Worm (Caenorhabditis elegans) whole organism, late embryonic: ENCODE measurements around the gene F13D12.5.

Experiments
- C08G9.2 ChIP-seq: sonication (generic microtip); optimal IDR thresholded peaks from 2 replicates; lab custom pipeline; 2016; ENCODE audit warnings: mild to moderate bottlenecking, missing genetic modification characterization, moderate library complexity, missing compliant biosample characterization
- C38D4.7 ChIP-seq: fragments of 200-800 bp; sonication (Bioruptor generic); optimal IDR thresholded peaks from 2 replicates; lab custom pipeline; 2018; ENCODE audit warnings: mild to moderate bottlenecking, missing genetic modification characterization, moderate library complexity, missing compliant biosample characterization
- T23F11.4 ChIP-seq: fragments of 200-800 bp; sonication (Bioruptor generic); optimal IDR thresholded peaks from 2 replicates; lab custom pipeline; 2018; ENCODE audit warnings: mild to moderate bottlenecking, missing genetic modification characterization, missing compliant biosample characterization
- ahr-1 ChIP-seq: sonication (generic microtip); optimal IDR thresholded peaks from 2 replicates; lab custom pipeline; 2016; ENCODE audit warnings: missing genetic modification characterization, missing compliant biosample characterization
- ceh-14 ChIP-seq: sonication (generic microtip); optimal IDR thresholded peaks from 2 replicates; lab custom pipeline; 2016; ENCODE audit warnings: missing genotype, missing genetic modification characterization, missing compliant biosample characterization
- ceh-18 ChIP-seq: sonication (generic microtip); optimal IDR thresholded peaks from 2 replicates; lab custom pipeline; 2016; ENCODE audit warnings: missing genetic modification characterization, missing compliant biosample characterization
- ceh-2 ChIP-seq: sonication (generic microtip); optimal IDR thresholded peaks from 2 replicates; lab custom pipeline; 2016; ENCODE audit warnings: missing genotype, missing genetic modification characterization, missing compliant biosample characterization
- ceh-24 ChIP-seq: sonication (generic microtip); optimal IDR thresholded peaks from 2 replicates; lab custom pipeline; 2016; ENCODE audit warnings: mild to moderate bottlenecking, missing genetic modification characterization, missing compliant biosample characterization
- ceh-30 ChIP-seq: fragments of 150-350 bp; optimal IDR thresholded peaks from 2 replicates; lab custom pipeline; 2014; ENCODE audit warnings: missing biosample characterization, missing genetic modification characterization
- ceh-31 ChIP-seq: sonication (generic microtip); optimal IDR thresholded peaks from 2 replicates; lab custom pipeline; 2016; ENCODE audit warnings: missing genetic modification characterization, missing compliant biosample characterization
- ceh-34 ChIP-seq: sonication (generic microtip); optimal IDR thresholded peaks from 2 replicates; lab custom pipeline; 2016; ENCODE audit warnings: mild to moderate bottlenecking, missing genetic modification characterization, missing compliant biosample characterization
- ceh-48 ChIP-seq: sonication (generic microtip); optimal IDR thresholded peaks from 2 replicates; lab custom pipeline; 2016; ENCODE audit warnings: missing genetic modification characterization, inconsistent platforms, missing compliant biosample characterization
- ceh-6 ChIP-seq: fragments of 200-800 bp; sonication (Bioruptor generic); optimal IDR thresholded peaks from 2 replicates; lab custom pipeline; 2018; ENCODE audit warnings: mild to moderate bottlenecking, missing genetic modification characterization, missing compliant biosample characterization
- che-1 ChIP-seq: sonication (generic microtip); optimal IDR thresholded peaks from 2 replicates; lab custom pipeline; 2016; ENCODE audit warnings: mild to moderate bottlenecking, missing genetic modification characterization, missing compliant biosample characterization
- dve-1 ChIP-seq: sonication (generic microtip); optimal IDR thresholded peaks from 2 replicates; lab custom pipeline; 2017; ENCODE audit warnings: antibody characterized with exemption, mild to moderate bottlenecking, missing genetic modification characterization, missing compliant biosample characterization
- elt-2 ChIP-seq: sonication (generic microtip); optimal IDR thresholded peaks from 2 replicates; lab custom pipeline; 2016; ENCODE audit warnings: missing genetic modification reagents, missing genetic modification characterization, missing compliant biosample characterization
- ets-4 ChIP-seq: sonication (generic microtip); optimal IDR thresholded peaks from 2 replicates; lab custom pipeline; 2016; ENCODE audit warnings: missing genetic modification characterization, missing compliant biosample characterization
- fkh-10 ChIP-seq: fragments of 150-350 bp; optimal IDR thresholded peaks from 2 replicates; lab custom pipeline; 2014; ENCODE audit warnings: missing biosample characterization, missing genetic modification reagents, missing genetic modification characterization
- fkh-6 ChIP-seq: sonication (generic microtip); optimal IDR thresholded peaks from 2 replicates; lab custom pipeline; 2016; ENCODE audit warnings: missing genetic modification characterization, missing compliant biosample characterization
- hlh-15 ChIP-seq: sonication (generic microtip); optimal IDR thresholded peaks from 2 replicates; lab custom pipeline; 2016; ENCODE audit warnings: missing genetic modification characterization, missing compliant biosample characterization
- hlh-6 ChIP-seq: sonication (generic microtip); optimal IDR thresholded peaks from 2 replicates; lab custom pipeline; 2016; ENCODE audit warnings: missing genotype, missing genetic modification characterization, missing compliant biosample characterization
- hlh-8 ChIP-seq: sonication (generic microtip); optimal IDR thresholded peaks from 2 replicates; lab custom pipeline; 2016; ENCODE audit warnings: missing genotype, missing genetic modification characterization, missing compliant biosample characterization
- lin-11 ChIP-seq: fragments of 200-800 bp; sonication (Bioruptor generic); optimal IDR thresholded peaks from 2 replicates; lab custom pipeline; 2018; ENCODE audit warnings: mild to moderate bottlenecking, missing genetic modification characterization, missing compliant biosample characterization
- madf-2 ChIP-seq: sonication (generic microtip); optimal IDR thresholded peaks from 2 replicates; lab custom pipeline; 2017; ENCODE audit warnings: missing genetic modification characterization, missing compliant biosample characterization
- nfya-1 ChIP-seq: sonication (generic microtip); optimal IDR thresholded peaks from 2 replicates; lab custom pipeline; 2017; ENCODE audit warnings: missing genetic modification characterization, mild to moderate bottlenecking, missing compliant biosample characterization, antibody characterized with exemption, moderate library complexity
- nhr-232 ChIP-seq: sonication (generic microtip); optimal IDR thresholded peaks from 2 replicates; lab custom pipeline; 2016; ENCODE audit warnings: missing genetic modification characterization, missing compliant biosample characterization
- pag-3 ChIP-seq: sonication (generic microtip); optimal IDR thresholded peaks from 2 replicates; lab custom pipeline; 2016; ENCODE audit warnings: missing compliant biosample characterization, missing genetic modification characterization, borderline replicate concordance
- pax-1 ChIP-seq: fragments of 150-350 bp; optimal IDR thresholded peaks from 2 replicates; lab custom pipeline; 2014; ENCODE audit warnings: missing biosample characterization, missing genetic modification characterization
- pha-2 ChIP-seq: sonication (generic microtip); optimal IDR thresholded peaks from 2 replicates; lab custom pipeline; 2017; ENCODE audit warnings: mild to moderate bottlenecking, missing genetic modification characterization, missing compliant biosample characterization
- pqm-1 ChIP-seq: sonication (generic microtip); optimal IDR thresholded peaks from 2 replicates; lab custom pipeline; 2016; ENCODE audit warnings: missing genetic modification characterization, missing compliant biosample characterization
- sox-2 ChIP-seq: fragments of 200-800 bp; sonication (Bioruptor generic); IDR thresholded peaks from 2 replicates; pipeline ENCODE4 v1.3.6; 2022; ENCODE audit warnings: missing genetic modification reagents, missing genetic modification characterization, missing compliant biosample characterization
- syd-9 ChIP-seq: sonication (generic microtip); optimal IDR thresholded peaks from 2 replicates; lab custom pipeline; 2016; ENCODE audit warnings: mild to moderate bottlenecking, missing genetic modification characterization, moderate library complexity, missing compliant biosample characterization
- tbx-2 ChIP-seq: sonication (generic microtip); optimal IDR thresholded peaks from 2 replicates; lab custom pipeline; 2016; ENCODE audit warnings: missing genetic modification characterization, missing compliant biosample characterization
- tbx-7 ChIP-seq: sonication (generic microtip); optimal IDR thresholded peaks from 2 replicates; lab custom pipeline; 2016; ENCODE audit warnings: missing genotype, missing genetic modification characterization, missing compliant biosample characterization
- unc-3 ChIP-seq, 2 experiments: fragments of 200-800 bp in 1 of 2; sonication (Bioruptor generic) in 1 of 2; sonication (generic microtip) in 1 of 2; conservative IDR thresholded peaks in 1 of 2; optimal IDR thresholded peaks in 1 of 2; 2 replicates each; pipeline versions ENCODE4 v1.3.6 to Lab custom; 2016 to 2022; ENCODE audit warnings: missing compliant biosample characterization in 2 of 2, missing genetic modification characterization in 2 of 2, missing genetic modification reagents in 1 of 2
- unc-42 ChIP-seq: sonication (generic microtip); optimal IDR thresholded peaks from 2 replicates; lab custom pipeline; 2016; ENCODE audit warnings: missing genotype, missing genetic modification characterization, missing compliant biosample characterization
- unc-55 ChIP-seq: sonication (generic microtip); optimal IDR thresholded peaks from 2 replicates; lab custom pipeline; 2017; ENCODE audit warnings: missing biosample characterization, missing genetic modification reagents, missing genetic modification characterization
- zip-5 ChIP-seq: sonication (generic microtip); optimal IDR thresholded peaks from 2 replicates; lab custom pipeline; 2016; ENCODE audit warnings: missing genetic modification characterization, missing compliant biosample characterization

The F13D12.5 gene

ce11 chrII:11685177-11685576, 41.4 kb upstream of the F13D12.5 start, which contains the start of gene C47D12.5:
Gene C47D12.5, minus strand, starts transcription at chrII:11685277.
- TF ChIP-seq tbx-2 (tag; lab: Kevin White, UChicago) (no peak), ceh-18 (no peak), ceh-14 (tag; lab: Kevin White, UChicago) (no peak)

ce11 chrII:11688011-11688410, 38.6 kb upstream of the F13D12.5 start:
- TF ChIP-seq tbx-2 (tag; lab: Kevin White, UChicago) (no peak), nfya-1 (tag; lab: Kevin White, UChicago) (peak; percentile 29), unc-42 (tag; lab: Kevin White, UChicago) (peak; percentile 59), unc-55 (GFP tag; lab: Kevin White, UChicago) (peak; percentile 8), ceh-31 (tag; lab: Kevin White, UChicago) (peak; percentile 1), dve-1 (tag; lab: Kevin White, UChicago) (no peak), elt-2 (tag; lab: Kevin White, UChicago) (no peak), hlh-8 (tag; lab: Kevin White, UChicago) (peak; percentile 73)

- no peak for TF ChIP-seq pax-1 (tag; lab: Kevin White, UChicago)
- TF ChIP-seq T23F11.4 (GFP tag; lab: Kevin White, UChicago) = no peak
- no peak for TF ChIP-seq unc-55 (GFP tag; lab: Kevin White, UChicago)
- no peak for TF ChIP-seq sox-2 (GFP tag; lab: Robert Waterston, UW)
- no peak for TF ChIP-seq lin-11 (tag; lab: Kevin White, UChicago)
- TF ChIP-seq ceh-30 (tag; lab: Kevin White, UChicago) = no peak
- TF ChIP-seq pqm-1 (tag; lab: Kevin White, UChicago) = no peak
- TF ChIP-seq zip-5 (tag; lab: Kevin White, UChicago) = no peak
- no peak for TF ChIP-seq tbx-7 (tag; lab: Kevin White, UChicago)
- no peak for TF ChIP-seq C08G9.2 (tag; lab: Kevin White, UChicago)
- TF ChIP-seq nhr-232 (tag; lab: Kevin White, UChicago) = no peak
- TF ChIP-seq, all 69 proteins: peak for 0
These were observed 38.0 kb upstream of the F13D12.5 start, which contains the start of gene kel-1 for ce11 chrII:11688643-11689042. Gene kel-1, plus strand, starts transcription at chrII:11688943.

- TF ChIP-seq ceh-34 (tag; lab: Kevin White, UChicago) = no peak
- no peak for TF ChIP-seq unc-3 (GFP tag; conservative IDR thresholded peaks at IDR 0.05; lab: Robert Waterston, UW)
- no peak for TF ChIP-seq unc-3 (tag; optimal IDR thresholded peaks at IDR 0.05; lab: Kevin White, UChicago)
- no peak for TF ChIP-seq ceh-24 (tag; lab: Kevin White, UChicago)
- no peak for TF ChIP-seq madf-2
- TF ChIP-seq hlh-8 (tag; lab: Kevin White, UChicago) = no peak
- TF ChIP-seq ceh-2 (tag; lab: Kevin White, UChicago) = no peak
- no peak for TF ChIP-seq ceh-30 (tag; lab: Kevin White, UChicago)
- TF ChIP-seq che-1 = no peak
- TF ChIP-seq pha-2 (tag; lab: Kevin White, UChicago) = no peak
- no peak for TF ChIP-seq T23F11.4 (GFP tag; lab: Kevin White, UChicago)
- TF ChIP-seq pag-3 (tag; lab: Kevin White, UChicago) = no peak
- no peak for TF ChIP-seq fkh-10 (GFP tag; lab: Kevin White, UChicago)
- no peak for TF ChIP-seq hlh-6 (tag; lab: Kevin White, UChicago)
These were observed 36.7 kb upstream of the F13D12.5 start for ce11 chrII:11689941-11690340.

- TF ChIP-seq ceh-30 (tag; lab: Kevin White, UChicago) = no peak
- no peak for TF ChIP-seq fkh-6
- no peak for TF ChIP-seq ceh-6 (GFP tag; lab: Kevin White, UChicago)
- no peak for TF ChIP-seq ceh-48 (tag; lab: Kevin White, UChicago)
- no peak for TF ChIP-seq pag-3 (tag; lab: Kevin White, UChicago)
- no peak for TF ChIP-seq zip-5 (tag; lab: Kevin White, UChicago)
- no peak for TF ChIP-seq unc-55 (GFP tag; lab: Kevin White, UChicago)
- TF ChIP-seq che-1 = no peak
- no peak for TF ChIP-seq ceh-14 (tag; lab: Kevin White, UChicago)
- TF ChIP-seq syd-9 (tag; lab: Kevin White, UChicago) = no peak
- TF ChIP-seq hlh-15 (tag; lab: Kevin White, UChicago) = no peak
- no peak for TF ChIP-seq T23F11.4 (GFP tag; lab: Kevin White, UChicago)
- no peak for TF ChIP-seq C38D4.7 (GFP tag; lab: Kevin White, UChicago)
- TF ChIP-seq dve-1 (tag; lab: Kevin White, UChicago) = no peak
- no peak for TF ChIP-seq ahr-1 (tag; lab: Kevin White, UChicago)
- no peak for TF ChIP-seq ets-4 (tag; lab: Kevin White, UChicago)
These were observed 35.7 kb upstream of the F13D12.5 start for ce11 chrII:11690868-11691267.
